Worm (Caenorhabditis elegans) whole organism, L3 larva: Measurements from ENCODE around the gene C45B2.8.

Source experiments
- ama-1 ChIP-seq: fragments of 150-350 bp; optimal IDR thresholded peaks from 2 replicates; lab custom pipeline; 2018
- nhr-12 ChIP-seq: fragments of 150-350 bp; optimal IDR thresholded peaks from 2 replicates; lab custom pipeline; 2014; ENCODE audit warnings: missing biosample characterization, missing genetic modification characterization
- pha-4 ChIP-seq: fragments of 150-350 bp; optimal IDR thresholded peaks from 2 replicates; lab custom pipeline; 2014; ENCODE audit warnings: missing biosample characterization, missing genetic modification reagents, missing genetic modification characterization
- pqm-1 ChIP-seq: fragments of 150-350 bp; optimal IDR thresholded peaks from 2 replicates; lab custom pipeline; 2017; ENCODE audit warnings: missing biosample characterization, missing genetic modification characterization, inconsistent platforms
- unc-39 ChIP-seq: sonication (generic microtip); optimal IDR thresholded peaks from 4 replicates; lab custom pipeline; 2017; ENCODE audit warnings: missing biosample characterization, missing genetic modification characterization
- zag-1 ChIP-seq: fragments of 150-350 bp; optimal IDR thresholded peaks from 2 replicates; lab custom pipeline; 2014; ENCODE audit warnings: missing biosample characterization, missing genetic modification characterization

ce11 chrX:6050849-6051248, 36.9 kb upstream of the C45B2.8 start:
- no peak for TF ChIP-seq unc-39 (tag; lab: Kevin White, UChicago)
- TF ChIP-seq ama-1 (lab: Kevin White, UChicago), result no peak
- no peak for TF ChIP-seq pqm-1 (tag; lab: Kevin White, UChicago)
- no peak for TF ChIP-seq zag-1 (tag; lab: Kevin White, UChicago)
- no peak for TF ChIP-seq nhr-12 (tag; lab: Kevin White, UChicago)
- no peak for TF ChIP-seq pha-4 (tag; lab: Kevin White, UChicago)
